Fruit fly (Drosophila melanogaster) whole organism, adult: ENCODE data around the gene COX8.

Experiments used
- CG11617 ChIP-seq: fragments of 200-800 bp; sonication (Bioruptor generic); optimal IDR thresholded peaks from 2 replicates; lab custom pipeline; 2017; ENCODE audit warnings: mild to moderate bottlenecking, missing biosample characterization, missing genetic modification reagents, missing genetic modification characterization
- CG12768 ChIP-seq: fragments of 200-800 bp; sonication (Bioruptor generic); optimal IDR thresholded peaks from 2 replicates; lab custom pipeline; 2017; ENCODE audit warnings: missing biosample characterization, missing genetic modification characterization, mild to moderate bottlenecking, moderate library complexity, missing genetic modification reagents
- CG14711 ChIP-seq: fragments of 200-800 bp; sonication (Bioruptor generic); optimal IDR thresholded peaks from 2 replicates; lab custom pipeline; 2018; ENCODE audit warnings: missing biosample characterization, mild to moderate bottlenecking, missing genetic modification characterization, moderate library complexity
- CG1620 ChIP-seq: fragments of 200-800 bp; sonication (Bioruptor generic); optimal IDR thresholded peaks from 2 replicates; lab custom pipeline; 2016; ENCODE audit warnings: missing biosample characterization, missing genetic modification characterization
- CG33017 ChIP-seq: fragments of 200-800 bp; sonication (Bioruptor generic); optimal IDR thresholded peaks from 2 replicates; lab custom pipeline; 2018; ENCODE audit warnings: missing biosample characterization, mild to moderate bottlenecking, missing genetic modification characterization, moderate library complexity
- CG5204 ChIP-seq: fragments of 200-800 bp; sonication (Bioruptor generic); optimal IDR thresholded peaks from 2 replicates; lab custom pipeline; 2016; ENCODE audit warnings: missing biosample characterization, missing genetic modification characterization
- CG7045 ChIP-seq: fragments of 200-800 bp; sonication (Bioruptor generic); optimal IDR thresholded peaks from 2 replicates; lab custom pipeline; 2017; ENCODE audit warnings: missing biosample characterization, mild to moderate bottlenecking, missing genetic modification characterization
- CG7101 ChIP-seq: fragments of 200-800 bp; sonication (Bioruptor generic); optimal IDR thresholded peaks from 2 replicates; lab custom pipeline; 2018; ENCODE audit warnings: missing biosample characterization, mild to moderate bottlenecking, missing genetic modification characterization, moderate library complexity
- Clk ChIP-seq: fragments of 200-800 bp; sonication (Bioruptor generic); optimal IDR thresholded peaks from 2 replicates; lab custom pipeline; 2017; ENCODE audit warnings: missing biosample characterization, missing genetic modification characterization
- Crg-1 ChIP-seq: fragments of 200-800 bp; sonication (Bioruptor generic); optimal IDR thresholded peaks from 2 replicates; lab custom pipeline; 2016; ENCODE audit warnings: missing biosample characterization, missing genetic modification characterization
- Hr96 ChIP-seq: fragments of 200-800 bp; sonication (Bioruptor generic); optimal IDR thresholded peaks from 2 replicates; lab custom pipeline; 2016; ENCODE audit warnings: missing biosample characterization, missing genetic modification characterization
- Mnt ChIP-seq: fragments of 200-800 bp; sonication (Bioruptor generic); optimal IDR thresholded peaks from 2 replicates; lab custom pipeline; 2016; ENCODE audit warnings: missing biosample characterization, mild to moderate bottlenecking, missing genetic modification characterization
- bab1 ChIP-seq: fragments of 200-800 bp; sonication (Bioruptor generic); optimal IDR thresholded peaks from 3 replicates; lab custom pipeline; 2019; ENCODE audit warnings: missing biosample characterization, mild to moderate bottlenecking, missing genetic modification characterization, moderate library complexity
- cic ChIP-seq: fragments of 200-800 bp; sonication (Bioruptor generic); optimal IDR thresholded peaks from 2 replicates; lab custom pipeline; 2017; ENCODE audit warnings: missing biosample characterization, mild to moderate bottlenecking, missing genetic modification characterization, moderate library complexity
- cnc ChIP-seq, 2 experiments: fragments of >200 bp; optimal IDR thresholded peaks; 2 replicates each; lab custom pipeline; 2017
- kay ChIP-seq: fragments of 200-800 bp; sonication (Bioruptor generic); peaks from one replicate; lab custom pipeline; 2016; ENCODE audit warnings: missing biosample characterization, missing genetic modification characterization, borderline replicate concordance
- ovo ChIP-seq: fragments of 200-800 bp; sonication (Bioruptor generic); optimal IDR thresholded peaks from 2 replicates; lab custom pipeline; 2016; ENCODE audit warnings: missing biosample characterization, missing genetic modification characterization
- pad ChIP-seq: fragments of 200-800 bp; sonication (Bioruptor generic); optimal IDR thresholded peaks from 3 replicates; lab custom pipeline; 2017; ENCODE audit warnings: missing biosample characterization, missing genetic modification characterization, mild to moderate bottlenecking, moderate library complexity, missing genetic modification reagents
- tj ChIP-seq: fragments of 200-800 bp; sonication (Bioruptor generic); optimal IDR thresholded peaks from 3 replicates; lab custom pipeline; 2017; ENCODE audit warnings: missing biosample characterization, mild to moderate bottlenecking, missing genetic modification characterization, moderate library complexity
- toe ChIP-seq: fragments of 200-800 bp; sonication (Bioruptor generic); optimal IDR thresholded peaks from 2 replicates; lab custom pipeline; 2016; ENCODE audit warnings: missing biosample characterization, missing genetic modification characterization

Gene COX8

dm6 chr3L:21573831-21574230 lies 34.6 kb upstream of the COX8 start, which contains the start of gene EMC10:
Gene EMC10 (plus strand): TSS chr3L:21574131.
- TF ChIP-seq bab1 (GFP tag; lab: Kevin White, UChicago) (no peak), kay (GFP tag; lab: Kevin White, UChicago) (peak; percentile 44)

dm6 chr3L:21568848-21569372 lies 29.7 kb upstream of the COX8 start, which contains the start of the genes CRIF and SMC5:
Gene CRIF (minus strand): TSS chr3L:21568898.
Gene SMC5 (plus strand): TSS chr3L:21569176.
- TF ChIP-seq kay (GFP tag; lab: Kevin White, UChicago) (no peak), CG5204 (GFP tag; lab: Kevin White, UChicago) (peak; percentile 81), CG7045 (peak; percentile 59), Crg-1 (GFP tag; lab: Kevin White, UChicago) (no peak), tj (GFP tag; lab: Kevin White, UChicago) (peak; percentile 51), CG12768 (GFP tag; lab: Kevin White, UChicago) (peak; percentile 47), CG14711 (tag; lab: Kevin White, UChicago) (peak; percentile 23), Hr96 (GFP tag; lab: Kevin White, UChicago) (peak; percentile 76), Mnt (GFP tag; lab: Kevin White, UChicago) (peak; percentile 36), CG1620 (GFP tag; lab: Kevin White, UChicago) (peak; percentile 74), cic (GFP tag; lab: Kevin White, UChicago) (no peak), ovo (no peak), cnc (optimal IDR thresholded peaks at IDR 0.05; lab: Kevin White, UChicago) (no peak), Clk (GFP tag; lab: Kevin White, UChicago) (peak; percentile 43), pad (peak; percentile 21), bab1 (GFP tag; lab: Kevin White, UChicago) (peak; percentile 69), CG11617 (GFP tag; lab: Kevin White, UChicago) (peak; percentile 62), CG7101 (tag; lab: Kevin White, UChicago) (peak; percentile 57), toe (GFP tag; lab: Kevin White, UChicago) (peak; percentile 89), CG33017 (tag; lab: Kevin White, UChicago) (no peak)

dm6 chr3L:21568254-21568653 lies 29.0 kb upstream of the COX8 start:
- TF ChIP-seq pad = no peak
- no peak for TF ChIP-seq bab1 (GFP tag; lab: Kevin White, UChicago)
- no peak for TF ChIP-seq Clk (GFP tag; lab: Kevin White, UChicago)

- TF ChIP-seq ovo (no peak), pad (no peak), CG11617 (GFP tag; lab: Kevin White, UChicago) (no peak), CG7045 (no peak), tj (GFP tag; lab: Kevin White, UChicago) (no peak), CG33017 (tag; lab: Kevin White, UChicago) (no peak), Clk (GFP tag; lab: Kevin White, UChicago) (no peak), bab1 (GFP tag; lab: Kevin White, UChicago) (no peak), CG12768 (GFP tag; lab: Kevin White, UChicago) (no peak), CG5204 (GFP tag; lab: Kevin White, UChicago) (no peak), toe (GFP tag; lab: Kevin White, UChicago) (no peak), cnc (optimal IDR thresholded peaks at IDR 0.05; lab: Kevin White, UChicago) (no peak), Crg-1 (GFP tag; lab: Kevin White, UChicago) (no peak), Hr96 (GFP tag; lab: Kevin White, UChicago) (no peak)
Measured at dm6 chr3L:21565126-21565525, 25.9 kb upstream of the COX8 start, which contains the start of gene CG7634. Gene CG7634 (plus strand): TSS chr3L:21565426.

dm6 chr3L:21562081-21562480 lies 22.8 kb upstream of the COX8 start, which contains the start of gene CapaR:
Gene CapaR (minus strand): TSS chr3L:21562181.
- TF ChIP-seq Mnt (GFP tag; lab: Kevin White, UChicago) (no peak), ovo (no peak), cic (GFP tag; lab: Kevin White, UChicago) (no peak), kay (GFP tag; lab: Kevin White, UChicago) (no peak), cnc (optimal IDR thresholded peaks at IDR 0.05; lab: Kevin White, UChicago) (no peak), tj (GFP tag; lab: Kevin White, UChicago) (no peak), Hr96 (GFP tag; lab: Kevin White, UChicago) (no peak), CG1620 (GFP tag; lab: Kevin White, UChicago) (no peak)

dm6 chr3L:21558176-21558871 lies 19.1 kb upstream of the COX8 start, which contains the start of gene CG7173:
Gene CG7173 (minus strand): TSS chr3L:21558226.
- no peak for TF ChIP-seq CG14711 (tag; lab: Kevin White, UChicago)
- TF ChIP-seq CG7101 (tag; lab: Kevin White, UChicago) = no peak
- TF ChIP-seq CG11617 (GFP tag; lab: Kevin White, UChicago) = no peak
- no peak for TF ChIP-seq CG33017 (tag; lab: Kevin White, UChicago)
- no peak for TF ChIP-seq Clk (GFP tag; lab: Kevin White, UChicago)
- TF ChIP-seq Crg-1 (GFP tag; lab: Kevin White, UChicago) = no peak
- no peak for TF ChIP-seq bab1 (GFP tag; lab: Kevin White, UChicago)
- TF ChIP-seq CG5204 (GFP tag; lab: Kevin White, UChicago) = no peak
